Fruit fly (Drosophila melanogaster) whole organism, prepupa: Measurements from ENCODE around the gene CG13920.

Experiments used
- CG11294 ChIP-seq: fragments of 200-800 bp; sonication (Bioruptor generic); IDR thresholded peaks from 2 replicates; pipeline ENCODE4 v1.3.6; 2022; ENCODE audit warnings: missing biosample characterization, missing genetic modification characterization
- CG6792 ChIP-seq: fragments of 200-800 bp; sonication (Bioruptor generic); optimal IDR thresholded peaks from 3 replicates; lab custom pipeline; 2016; ENCODE audit warnings: missing biosample characterization, missing genetic modification characterization
- net ChIP-seq: fragments of 200-800 bp; sonication (Bioruptor generic); optimal IDR thresholded peaks from 3 replicates; lab custom pipeline; 2016; ENCODE audit warnings: missing biosample characterization, missing genetic modification characterization

- TF ChIP-seq net (GFP tag; lab: Kevin White, UChicago) (no peak), CG11294 (no peak), CG6792 (GFP tag; lab: Kevin White, UChicago) (no peak)
Observed at dm6 chr3L:1602064-1602832, 46.5 kb upstream of the CG13920 start, which contains the start of gene CG12104.
